In genomic region chr3R:17941086-17941485, dm6 we compare ENCODE assay signal across 1 fruit fly cellular context.
TF ChIP-seq lines count a peak whose summit lies in the region.

No protein-coding gene starts in this region.

TF ChIP-seq in whole organism, embryonic, 481 proteins besides CTCF, POLR2A, EP300 and RAD21 (continued from another document):
- TF ChIP-seq tx (GFP tag; optimal IDR thresholded peaks at IDR 0.05; lab: Kevin White, UChicago) (no peak), CG3995 (GFP tag; optimal IDR thresholded peaks at IDR 0.05; lab: Kevin White, UChicago) (no peak), CG17829 (tag; optimal IDR thresholded peaks at IDR 0.05; lab: Kevin White, UChicago) (peak; percentile 84), E2f2 (GFP tag; IDR thresholded peaks at IDR 0.05; lab: Robert Waterston, UW) (peak; percentile 25; the same call in 1 of the 2 replicates), CG10462 (GFP tag; optimal IDR thresholded peaks at IDR 0.05; lab: Kevin White, UChicago) (peak; percentile 57), az2 (GFP tag; optimal IDR thresholded peaks at IDR 0.05; lab: Kevin White, UChicago) (peak; percentile 75), crc (GFP tag; optimal IDR thresholded peaks at IDR 0.05; lab: Kevin White, UChicago) (no peak), Oaz (GFP tag; IDR thresholded peaks at IDR 0.05; lab: Robert Waterston, UW) (no peak), CG8765 (GFP tag; IDR thresholded peaks at IDR 0.05; lab: Robert Waterston, UW) (peak; percentile 88), Optix (GFP tag; IDR thresholded peaks at IDR 0.05; lab: Robert Waterston, UW) (peak; percentile 52; the same call in 1 of the 3 replicates), ara (GFP tag; IDR thresholded peaks at IDR 0.05; lab: Robert Waterston, UW) (peak; percentile 89), B-H2 (GFP tag; optimal IDR thresholded peaks at IDR 0.05; lab: Kevin White, UChicago) (no peak), CG6272 (GFP tag; IDR thresholded peaks at IDR 0.05; lab: Robert Waterston, UW) (no peak), CG1602 (GFP tag; optimal IDR thresholded peaks at IDR 0.05; lab: Kevin White, UChicago) (peak; percentile 59), caup (GFP tag; optimal IDR thresholded peaks at IDR 0.05; lab: Kevin White, UChicago; ENCODE audit: severe bottlenecking) (peak; percentile 32), CG7839 (tag; optimal IDR thresholded peaks at IDR 0.05; lab: Kevin White, UChicago) (peak; percentile 77), gro (GFP tag; optimal IDR thresholded peaks at IDR 0.05; lab: Kevin White, UChicago) (no peak), dimm (GFP tag; IDR thresholded peaks at IDR 0.05; lab: Robert Waterston, UW) (no peak), chif (GFP tag; optimal IDR thresholded peaks at IDR 0.05; lab: Kevin White, UChicago) (peak; percentile 32 to 73), amos (GFP tag; IDR thresholded peaks at IDR 0.05; lab: Robert Waterston, UW; ENCODE audit: partially characterized antibody) (no peak), ATbp (GFP tag; optimal IDR thresholded peaks at IDR 0.05; lab: Kevin White, UChicago) (peak; percentile 7), MESR4 (GFP tag; optimal IDR thresholded peaks at IDR 0.05; lab: Kevin White, UChicago) (no peak), CG9437 (GFP tag; optimal IDR thresholded peaks at IDR 0.05; lab: Kevin White, UChicago) (peak; percentile 34), cwo (GFP tag; optimal IDR thresholded peaks at IDR 0.05; lab: Kevin White, UChicago) (no peak), Usf (GFP tag; optimal IDR thresholded peaks at IDR 0.05; lab: Kevin White, UChicago) (peak; percentile 56)
